Worm (Caenorhabditis elegans) whole organism, young adult: ENCODE data around the gene C03C10.2.
A peak's percentile ranks its signal among the peaks of the same experiment; 100 is the strongest.

ENCODE experiments used
- B0035.1 ChIP-seq: sonication (generic microtip); optimal IDR thresholded peaks from 2 replicates; lab custom pipeline; 2016; ENCODE audit warnings: missing genetic modification characterization, mild to moderate bottlenecking, missing compliant biosample characterization, missing genotype, missing genetic modification reagents
- B0261.1 ChIP-seq: sonication (generic microtip); optimal IDR thresholded peaks from 2 replicates; lab custom pipeline; 2016; ENCODE audit warnings: mild to moderate bottlenecking, missing genetic modification characterization, moderate library complexity, missing compliant biosample characterization
- F37B4.10 ChIP-seq: fragments of 200-800 bp; sonication (Bioruptor generic); IDR thresholded peaks from 2 replicates; pipeline ENCODE4 v1.3.6; 2022; ENCODE audit warnings: missing genetic modification characterization, missing compliant biosample characterization
- T07F8.4 ChIP-seq: sonication (generic microtip); optimal IDR thresholded peaks from 2 replicates; lab custom pipeline; 2016; ENCODE audit warnings: mild to moderate bottlenecking, missing genetic modification characterization, moderate library complexity, missing compliant biosample characterization
- Y53F4B.3 ChIP-seq: fragments of 200-800 bp; sonication (Bioruptor generic); IDR thresholded peaks from 2 replicates; pipeline ENCODE4 v1.3.6; 2022; ENCODE audit warnings: missing genetic modification reagents, missing genetic modification characterization, missing compliant biosample characterization
- bed-2 ChIP-seq: fragments of 200-800 bp; sonication (Bioruptor generic); IDR thresholded peaks from 2 replicates; pipeline ENCODE4 v1.3.6; 2022; ENCODE audit warnings: missing genetic modification reagents, missing genetic modification characterization, missing compliant biosample characterization
- ceh-27 ChIP-seq: fragments of 200-800 bp; sonication (Bioruptor generic); optimal IDR thresholded peaks from 2 replicates; lab custom pipeline; 2018; ENCODE audit warnings: mild to moderate bottlenecking, missing genetic modification characterization, moderate library complexity, missing compliant biosample characterization
- ceh-40 ChIP-seq: fragments of 200-800 bp; sonication (Bioruptor generic); IDR thresholded peaks from 2 replicates; pipeline ENCODE4 v1.3.6; 2022; ENCODE audit warnings: missing genetic modification characterization, missing compliant biosample characterization
- egl-44 ChIP-seq: fragments of 200-800 bp; sonication (Bioruptor generic); IDR thresholded peaks from 2 replicates; pipeline ENCODE4 v1.3.6; 2022; ENCODE audit warnings: missing genetic modification reagents, missing genetic modification characterization, missing compliant biosample characterization
- egrh-3 ChIP-seq: fragments of 200-800 bp; sonication (Bioruptor generic); IDR thresholded peaks from 2 replicates; pipeline ENCODE4 v1.3.6; 2022; ENCODE audit warnings: missing genetic modification reagents, missing genetic modification characterization, missing compliant biosample characterization
- ets-4 ChIP-seq: fragments of 200-800 bp; sonication (Bioruptor generic); optimal IDR thresholded peaks from 2 replicates; lab custom pipeline; 2018; ENCODE audit warnings: mild to moderate bottlenecking, missing genetic modification characterization, missing compliant biosample characterization
- hlh-26 ChIP-seq: fragments of 200-800 bp; sonication (Bioruptor generic); conservative IDR thresholded peaks from 2 replicates; pipeline ENCODE4 v1.3.6; 2022; ENCODE audit warnings: missing genetic modification reagents, missing genetic modification characterization, missing compliant biosample characterization
- hmg-1.2 ChIP-seq: fragments of 200-800 bp; sonication (Bioruptor generic); IDR thresholded peaks from 2 replicates; pipeline ENCODE4 v1.3.6; 2022; ENCODE audit warnings: missing genetic modification reagents, missing genetic modification characterization, missing compliant biosample characterization
- let-607 ChIP-seq, 2 experiments: fragments of 200-800 bp in 1 of 2; sonication (Bioruptor generic) in 1 of 2; sonication (generic microtip) in 1 of 2; optimal IDR thresholded peaks; 2 replicates each; lab custom pipeline; 2016 to 2018; ENCODE audit warnings: mild to moderate bottlenecking in 2 of 2, missing compliant biosample characterization in 2 of 2, missing genetic modification characterization in 2 of 2, moderate library complexity in 2 of 2, missing genotype in 1 of 2
- madf-10 ChIP-seq: sonication (generic microtip); optimal IDR thresholded peaks from 2 replicates; lab custom pipeline; 2016; ENCODE audit warnings: mild to moderate bottlenecking, missing genetic modification characterization, missing compliant biosample characterization
- nfyb-1 ChIP-seq: fragments of 200-800 bp; sonication (Bioruptor generic); IDR thresholded peaks from 2 replicates; pipeline ENCODE4 v1.3.6; 2022; ENCODE audit warnings: missing genetic modification reagents, missing genetic modification characterization, missing compliant biosample characterization
- nhr-120 ChIP-seq: fragments of 200-800 bp; sonication (Bioruptor generic); IDR thresholded peaks from 2 replicates; pipeline ENCODE4 v1.3.6; 2022; ENCODE audit warnings: missing genetic modification characterization, missing compliant biosample characterization
- snpc-4 ChIP-seq, 5 experiments: fragments of 150-350 bp in 1 of 5; sonication (generic microtip) in 4 of 5; optimal IDR thresholded peaks; 2 replicates each; lab custom pipeline; 2014 to 2018; ENCODE audit warnings: missing genetic modification characterization in 5 of 5, missing biosample characterization in 3 of 5, antibody characterized with exemption in 2 of 5, mild to moderate bottlenecking in 2 of 5, missing compliant biosample characterization in 2 of 5, missing genotype in 2 of 5, moderate library complexity in 2 of 5, missing genetic modification reagents in 1 of 5
- unc-130 ChIP-seq: sonication (generic microtip); optimal IDR thresholded peaks from 2 replicates; lab custom pipeline; 2016; ENCODE audit warnings: missing genetic modification reagents, missing genetic modification characterization, missing compliant biosample characterization
- zfh-2 ChIP-seq: fragments of 200-800 bp; sonication (Bioruptor generic); conservative IDR thresholded peaks from 2 replicates; pipeline ENCODE4 v1.3.6; 2022; ENCODE audit warnings: missing genetic modification reagents, missing genetic modification characterization, missing compliant biosample characterization
- ztf-18 ChIP-seq: sonication (generic microtip); optimal IDR thresholded peaks from 2 replicates; lab custom pipeline; 2016; ENCODE audit warnings: missing genotype, mild to moderate bottlenecking, missing genetic modification characterization, missing compliant biosample characterization
- ztf-22 ChIP-seq: fragments of 200-800 bp; sonication (Bioruptor generic); optimal IDR thresholded peaks from 2 replicates; lab custom pipeline; 2018; ENCODE audit warnings: mild to moderate bottlenecking, missing genetic modification characterization, moderate library complexity, missing compliant biosample characterization
- ztf-3 ChIP-seq: fragments of 200-800 bp; sonication (Bioruptor generic); optimal IDR thresholded peaks from 2 replicates; lab custom pipeline; 2018; ENCODE audit warnings: mild to moderate bottlenecking, missing genetic modification characterization, missing compliant biosample characterization
- ztf-6 ChIP-seq: fragments of 200-800 bp; sonication (Bioruptor generic); IDR thresholded peaks from 2 replicates; pipeline ENCODE4 v1.3.6; 2022; ENCODE audit warnings: missing genetic modification reagents, missing genetic modification characterization, missing compliant biosample characterization

Gene C03C10.2

ce11 chrIII:4123900-4124299, 33.0 kb downstream of the C03C10.2 start:
- TF ChIP-seq zfh-2 (GFP tag; lab: Robert Waterston, UW) (no peak), T07F8.4 (tag; lab: Kevin White, UChicago) (no peak), egl-44 (no peak), ceh-27 (GFP tag; lab: Kevin White, UChicago) (no peak), F37B4.10 (no peak), hmg-1.2 (GFP tag; lab: Robert Waterston, UW) (peak; percentile 51), hlh-26 (no peak), ztf-6 (no peak)
- TF ChIP-seq, all 124 proteins: peak for 1

- TF ChIP-seq ztf-18 (tag; lab: Kevin White, UChicago) (no peak), nfyb-1 (GFP tag; lab: Robert Waterston, UW) (peak; percentile 59)
- TF ChIP-seq, all 124 proteins: peak for 1
Observed at ce11 chrIII:4131814-4132555, 41.1 kb downstream of the C03C10.2 start.

DNA sequence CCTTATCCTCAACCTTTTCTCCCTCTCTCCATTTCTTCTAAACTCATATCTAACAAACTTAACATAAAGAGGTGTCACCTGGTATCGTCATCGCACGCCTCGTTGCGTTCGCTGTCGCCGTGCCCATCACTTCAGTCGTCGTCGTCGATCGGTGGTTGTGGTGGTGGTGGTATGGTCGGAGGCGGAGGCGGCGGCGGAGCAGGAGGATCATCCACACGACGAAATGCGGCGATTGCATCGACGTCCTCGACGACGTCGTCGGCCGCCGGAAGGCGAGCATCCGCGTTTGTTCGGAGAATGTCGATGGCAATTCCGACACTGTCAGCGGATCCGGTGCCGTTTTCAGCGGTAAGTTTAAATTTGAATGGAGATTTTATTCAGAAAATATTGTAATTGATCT, 43.2 kb downstream of the C03C10.2 start:
- no peak for TF ChIP-seq madf-10 (tag; lab: Kevin White, UChicago)
- 0 out of 2 replicates have a peak, but pooled peaks have one; percentile 58 for TF ChIP-seq bed-2 (GFP tag; lab: Robert Waterston, UW)
- TF ChIP-seq zfh-2 (GFP tag; lab: Robert Waterston, UW) = peak; percentile 88
- TF ChIP-seq egrh-3 (GFP tag; lab: Robert Waterston, UW) = peak; percentile 58; the same call in 1 of the 2 replicates
- TF ChIP-seq let-607 (tag; optimal IDR thresholded peaks at IDR 0.05; lab: Kevin White, UChicago) = no peak
- TF ChIP-seq, all 124 proteins: peak for 3

DNA sequence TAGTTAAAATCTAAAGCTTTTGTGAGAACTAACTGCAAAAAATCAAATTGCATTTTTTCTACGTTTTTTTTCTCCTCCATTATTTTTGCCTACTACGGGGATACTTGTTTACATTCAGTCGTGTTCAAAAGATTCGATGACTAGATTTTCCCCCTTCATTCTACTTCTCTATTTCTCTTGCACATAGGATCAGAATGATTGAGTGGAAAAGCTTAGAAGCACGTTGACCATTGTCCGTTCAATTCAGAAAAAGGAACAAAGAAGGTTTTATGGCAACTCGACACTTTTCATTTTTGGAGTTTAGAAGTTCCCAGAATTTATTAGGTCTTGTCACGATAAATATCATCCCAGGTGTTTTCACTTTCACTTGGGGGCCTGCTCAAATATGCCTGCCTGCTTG, 46.3 kb downstream of the C03C10.2 start:
- TF ChIP-seq ztf-3 (GFP tag; lab: Kevin White, UChicago) = no peak
- TF ChIP-seq ztf-22 (GFP tag; lab: Kevin White, UChicago) = no peak
- TF ChIP-seq snpc-4 (GFP tag; optimal IDR thresholded peaks at IDR 0.05; lab: Kevin White, UChicago) = no peak
- no peak for TF ChIP-seq snpc-4 (tag; optimal IDR thresholded peaks at IDR 0.05; lab: Kevin White, UChicago)
- TF ChIP-seq ceh-40 (GFP tag; lab: Robert Waterston, UW) = no peak
- no peak for TF ChIP-seq nhr-120
- no peak for TF ChIP-seq ets-4
- no peak for TF ChIP-seq Y53F4B.3 (GFP tag; lab: Robert Waterston, UW)
- no peak for TF ChIP-seq B0035.1 (tag; lab: Kevin White, UChicago)
- TF ChIP-seq B0261.1 (tag; lab: Kevin White, UChicago) = no peak
- TF ChIP-seq unc-130 (GFP tag; lab: Kevin White, UChicago) = no peak
